Fruit fly (Drosophila melanogaster) whole organism, embryonic: ENCODE results near the gene cyr.

ENCODE experiments used
- CG15073 ChIP-seq: fragments of 200-800 bp; sonication (Bioruptor generic); optimal IDR thresholded peaks from 2 replicates; lab custom pipeline; 2016; ENCODE audit warnings: missing biosample characterization, missing genetic modification characterization
- CG1603 ChIP-seq: fragments of 200-800 bp; sonication (Bioruptor generic); optimal IDR thresholded peaks from 2 replicates; lab custom pipeline; 2019; ENCODE audit warnings: missing biosample characterization, mild to moderate bottlenecking, missing genetic modification characterization, moderate library complexity
- CG3065 ChIP-seq: fragments of 200-800 bp; sonication (Bioruptor generic); optimal IDR thresholded peaks from 2 replicates; lab custom pipeline; 2016; ENCODE audit warnings: missing biosample characterization, missing genetic modification characterization
- CG7357 ChIP-seq: fragments of 200-800 bp; sonication (Bioruptor generic); IDR thresholded peaks from 3 replicates; pipeline ENCODE4 v1.3.6; 2022; ENCODE audit warnings: missing biosample characterization, missing genetic modification characterization
- Six4 ChIP-seq: fragments of 200-800 bp; sonication (Bioruptor generic); optimal IDR thresholded peaks from 2 replicates; lab custom pipeline; 2016; ENCODE audit warnings: missing biosample characterization, missing genetic modification characterization

DNA sequence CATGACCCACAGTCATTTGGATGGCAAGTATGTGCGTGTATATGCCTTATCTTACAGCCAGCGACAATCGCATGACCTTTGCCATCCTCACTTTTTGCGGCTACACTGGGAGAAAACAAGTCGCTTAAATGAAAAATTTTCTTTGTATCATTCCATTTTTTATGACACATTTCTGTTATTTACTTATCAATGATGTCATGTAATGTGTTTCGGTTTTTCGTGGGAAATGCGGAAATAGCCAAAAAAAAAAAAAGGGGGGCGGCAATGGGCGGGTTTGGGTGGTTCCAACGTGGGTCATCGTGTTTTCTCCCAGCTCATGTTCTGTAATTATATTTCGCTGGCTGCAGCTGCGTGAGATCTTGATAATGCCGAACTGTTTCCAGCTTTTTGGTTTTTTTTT, 55.3 kb downstream of the cyr start:
- no peak for TF ChIP-seq CG7357 (GFP tag; lab: Robert Waterston, UW)
- TF ChIP-seq CG3065 (GFP tag; lab: Kevin White, UChicago): no peak
- TF ChIP-seq CG1603 (tag; lab: Kevin White, UChicago): no peak
- no peak for TF ChIP-seq Six4 (GFP tag; lab: Kevin White, UChicago)
- TF ChIP-seq CG15073 (GFP tag; lab: Kevin White, UChicago): no peak
